Worm (Caenorhabditis elegans): ENCODE data around the gene B0454.5.

Gene B0454.5

DNA sequence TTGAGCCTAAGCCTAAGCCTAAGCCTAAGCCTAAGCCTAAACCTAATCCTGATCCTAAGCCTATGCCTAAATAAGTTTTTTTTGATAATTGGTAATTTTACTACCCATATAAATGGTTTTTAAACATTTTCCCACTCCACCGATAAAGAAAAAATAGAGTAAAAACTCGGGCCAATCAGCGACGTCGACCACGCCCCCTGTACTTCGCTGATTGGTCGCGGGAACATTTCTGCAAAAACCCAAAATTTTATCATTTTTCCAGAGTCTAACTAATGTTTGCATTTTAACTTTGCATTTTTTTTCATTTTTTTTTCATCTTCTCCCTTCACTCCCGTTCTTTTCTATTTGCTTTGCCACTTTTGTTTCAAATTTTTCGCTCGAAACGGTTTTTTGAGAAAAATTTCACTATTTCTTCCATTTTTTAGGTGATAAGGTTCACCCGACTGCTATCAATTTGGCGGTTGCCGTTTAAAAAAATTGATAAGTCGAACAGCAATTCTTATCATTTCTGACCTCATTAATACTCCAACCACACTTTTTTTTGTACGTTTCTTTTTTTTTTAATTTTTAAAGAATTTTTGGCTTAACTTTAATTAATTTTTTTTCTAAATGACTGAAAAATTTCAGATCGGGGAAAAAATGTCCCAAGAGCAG lies 24.3 kb upstream of the B0454.5 start, which contains the start of gene C41H7.2:
TSS of gene C41H7.2 (plus strand) at position 622 of the 654 bp plus-strand sequence.
- TF ChIP-seq sea-1 (GFP tag; conservative IDR thresholded peaks at IDR 0.05) (no peak), flt-1 (GFP tag; IDR thresholded peaks at IDR 0.05) (no peak), ets-7 (tag; optimal IDR thresholded peaks at IDR 0.05) (no peak), tbx-11 (GFP tag; IDR thresholded peaks at IDR 0.05) (no peak), tra-4 (tag; optimal IDR thresholded peaks at IDR 0.05) (no peak), scrt-1 (GFP tag; IDR thresholded peaks at IDR 0.05) (no peak), hmbx-1 (tag; optimal IDR thresholded peaks at IDR 0.05) (no peak), ama-1 (optimal IDR thresholded peaks at IDR 0.05) (no peak), B0310.2 (tag; optimal IDR thresholded peaks at IDR 0.05) (no peak), ceh-36 (tag; optimal IDR thresholded peaks at IDR 0.05) (no peak), tbx-37 (GFP tag; conservative IDR thresholded peaks at IDR 0.05) (no peak), pes-1 (GFP tag; IDR thresholded peaks at IDR 0.05) (no peak), ceh-13 (GFP tag; optimal IDR thresholded peaks at IDR 0.05) (no peak), aly-1 (tag; optimal IDR thresholded peaks at IDR 0.05) (no peak), F13C5.2 (tag; optimal IDR thresholded peaks at IDR 0.05) (no peak), hnd-1 (tag; optimal IDR thresholded peaks at IDR 0.05) (no peak), hmg-4 (GFP tag; optimal IDR thresholded peaks at IDR 0.05) (no peak)

DNA sequence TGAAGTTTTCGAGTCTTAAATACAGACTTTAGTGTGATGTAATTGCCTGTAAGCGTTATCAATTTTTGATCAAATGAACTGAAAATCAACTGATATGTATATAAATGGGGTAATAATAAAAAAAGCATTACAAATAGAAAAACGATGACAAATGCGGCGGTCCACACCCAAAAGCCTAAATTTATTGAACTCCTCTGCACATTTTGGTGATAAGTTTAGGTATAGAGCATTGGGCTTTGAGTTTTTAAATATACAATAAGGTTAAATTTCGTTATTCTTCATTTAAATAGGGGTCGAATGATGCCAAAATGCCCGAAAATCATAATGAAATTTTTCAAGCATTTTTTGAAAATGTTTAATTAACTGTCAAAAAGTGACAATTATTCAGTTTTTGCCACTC lies 18.9 kb upstream of the B0454.5 start, which contains the start of gene clec-3:
TSS of gene clec-3 (minus strand) at position 101 of the 400 bp plus-strand sequence.
- TF ChIP-seq F13C5.2 (tag; optimal IDR thresholded peaks at IDR 0.05) (no peak), tbx-11 (GFP tag; IDR thresholded peaks at IDR 0.05) (no peak), B0310.2 (tag; optimal IDR thresholded peaks at IDR 0.05) (no peak), hnd-1 (tag; optimal IDR thresholded peaks at IDR 0.05) (no peak), pes-1 (GFP tag; IDR thresholded peaks at IDR 0.05) (no peak), ama-1 (optimal IDR thresholded peaks at IDR 0.05) (no peak), hmg-4 (GFP tag; optimal IDR thresholded peaks at IDR 0.05) (no peak), tbx-37 (GFP tag; conservative IDR thresholded peaks at IDR 0.05) (no peak), hmbx-1 (tag; optimal IDR thresholded peaks at IDR 0.05) (no peak), ets-7 (tag; optimal IDR thresholded peaks at IDR 0.05) (no peak), scrt-1 (GFP tag; IDR thresholded peaks at IDR 0.05) (no peak), ceh-36 (tag; optimal IDR thresholded peaks at IDR 0.05) (no peak), tra-4 (tag; optimal IDR thresholded peaks at IDR 0.05) (no peak), flt-1 (GFP tag; IDR thresholded peaks at IDR 0.05) (no peak), sea-1 (GFP tag; conservative IDR thresholded peaks at IDR 0.05) (no peak), ceh-13 (GFP tag; optimal IDR thresholded peaks at IDR 0.05) (no peak), aly-1 (tag; optimal IDR thresholded peaks at IDR 0.05) (no peak)

DNA sequence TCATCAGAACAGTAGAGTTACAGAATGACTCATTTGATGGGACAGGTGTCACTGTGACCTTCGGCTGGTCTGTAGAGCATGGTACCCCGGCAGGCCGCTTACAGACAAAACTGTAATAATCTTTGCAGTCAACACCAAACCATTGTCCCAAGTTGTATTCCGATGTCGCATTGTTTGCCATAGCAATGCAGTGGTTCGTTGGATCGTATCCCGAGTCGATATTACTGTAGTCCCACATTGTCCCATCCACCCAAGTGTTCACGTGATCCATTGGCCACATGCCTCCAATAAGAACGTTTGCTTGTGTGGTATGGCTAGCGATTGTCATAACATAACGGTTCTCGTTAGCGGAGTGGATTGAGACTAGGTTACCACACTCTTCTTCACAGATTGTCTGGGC lies 17.8 kb upstream of the B0454.5 start:
- TF ChIP-seq tbx-37 (GFP tag; conservative IDR thresholded peaks at IDR 0.05) (no peak), flt-1 (GFP tag; IDR thresholded peaks at IDR 0.05) (no peak), aly-1 (tag; optimal IDR thresholded peaks at IDR 0.05) (no peak), ama-1 (optimal IDR thresholded peaks at IDR 0.05) (no peak), scrt-1 (GFP tag; IDR thresholded peaks at IDR 0.05) (no peak), ceh-36 (tag; optimal IDR thresholded peaks at IDR 0.05) (no peak)

DNA sequence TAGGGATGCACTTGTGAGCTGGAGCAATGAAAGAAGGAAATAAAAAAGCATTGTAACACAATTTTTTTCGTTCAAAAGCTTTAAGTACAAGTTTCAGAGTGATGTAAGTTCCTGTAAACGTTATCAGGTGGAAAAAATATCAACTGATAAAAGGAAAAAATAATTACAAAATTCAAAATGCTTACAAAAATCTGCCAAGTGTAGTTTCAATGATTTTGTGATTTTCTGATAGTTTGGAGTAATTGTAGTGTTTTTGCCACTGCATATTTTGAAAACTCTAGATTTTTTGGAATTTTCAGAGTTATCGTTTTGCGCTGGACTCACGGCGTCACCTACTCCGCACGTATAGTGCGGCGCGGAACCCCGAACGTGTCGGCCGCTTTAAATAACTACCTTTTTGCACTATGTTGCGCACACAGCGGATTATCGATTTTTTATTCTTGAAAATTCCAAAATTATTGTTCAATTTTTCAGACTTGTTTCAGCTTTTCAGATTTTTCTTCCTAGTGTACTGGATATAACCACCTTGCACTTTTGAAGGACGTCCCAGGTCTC lies 15.2 kb upstream of the B0454.5 start, which contains the start of gene clec-2:
TSS of gene clec-2 (minus strand) at position 51 of the 555 bp plus-strand sequence.
- TF ChIP-seq tbx-37 (GFP tag; conservative IDR thresholded peaks at IDR 0.05) (no peak), flt-1 (GFP tag; IDR thresholded peaks at IDR 0.05) (no peak), hmg-4 (GFP tag; optimal IDR thresholded peaks at IDR 0.05) (no peak), ets-7 (tag; optimal IDR thresholded peaks at IDR 0.05) (no peak), aly-1 (tag; optimal IDR thresholded peaks at IDR 0.05) (no peak), tbx-11 (GFP tag; IDR thresholded peaks at IDR 0.05) (no peak), sea-1 (GFP tag; conservative IDR thresholded peaks at IDR 0.05) (no peak), ceh-13 (GFP tag; optimal IDR thresholded peaks at IDR 0.05) (no peak), B0310.2 (tag; optimal IDR thresholded peaks at IDR 0.05) (no peak), ceh-36 (tag; optimal IDR thresholded peaks at IDR 0.05) (no peak), hnd-1 (tag; optimal IDR thresholded peaks at IDR 0.05) (no peak), tra-4 (tag; optimal IDR thresholded peaks at IDR 0.05) (no peak), pes-1 (GFP tag; IDR thresholded peaks at IDR 0.05) (no peak), F13C5.2 (tag; optimal IDR thresholded peaks at IDR 0.05) (no peak), hmbx-1 (tag; optimal IDR thresholded peaks at IDR 0.05) (no peak), ama-1 (optimal IDR thresholded peaks at IDR 0.05) (no peak)

DNA sequence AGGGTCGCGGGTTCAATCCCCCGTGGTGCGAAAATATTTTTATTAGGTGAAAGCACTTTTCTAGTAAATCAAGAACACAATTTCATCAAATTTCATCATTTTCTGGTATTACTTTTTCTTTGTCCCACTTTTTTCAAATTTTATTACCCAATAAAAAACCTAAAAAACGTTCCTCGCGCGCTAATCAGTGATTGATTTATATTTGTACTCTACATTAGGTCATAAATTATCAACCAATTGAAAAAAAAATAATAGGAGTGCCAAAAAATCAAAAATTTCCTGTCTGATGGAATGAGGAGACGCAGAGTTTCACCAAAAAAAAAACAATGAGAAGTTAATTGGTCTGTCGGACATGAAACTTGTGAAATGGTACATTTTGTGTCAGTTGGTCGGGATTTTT lies 14.0 kb upstream of the B0454.5 start:
- TF ChIP-seq B0310.2 (tag; optimal IDR thresholded peaks at IDR 0.05), result no peak
- no peak for TF ChIP-seq hmg-4 (GFP tag; optimal IDR thresholded peaks at IDR 0.05)
- no peak for TF ChIP-seq hmbx-1 (tag; optimal IDR thresholded peaks at IDR 0.05)
- no peak for TF ChIP-seq ets-7 (tag; optimal IDR thresholded peaks at IDR 0.05)
- no peak for TF ChIP-seq hnd-1 (tag; optimal IDR thresholded peaks at IDR 0.05)
- no peak for TF ChIP-seq scrt-1 (GFP tag; IDR thresholded peaks at IDR 0.05)

DNA sequence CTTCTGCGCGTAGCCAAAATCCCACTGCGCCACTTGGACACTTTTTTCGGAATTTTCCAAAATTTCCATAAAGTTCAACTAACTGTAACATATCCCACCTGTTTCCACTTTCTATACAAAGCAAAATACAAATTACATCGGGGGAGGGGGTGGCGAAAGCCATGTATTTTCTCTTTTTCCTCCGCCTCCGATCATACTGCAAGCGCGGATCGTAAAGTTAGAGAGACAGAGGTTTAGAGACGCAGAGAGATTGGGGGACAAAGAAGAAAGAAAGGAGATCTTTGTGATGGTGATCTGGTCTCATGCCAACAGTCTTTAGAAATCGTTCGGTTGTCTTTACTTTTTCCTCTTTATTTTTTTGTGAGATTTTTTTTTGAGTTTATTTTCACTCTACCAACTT lies 10.4 kb upstream of the B0454.5 start:
- TF ChIP-seq ceh-36 (tag; optimal IDR thresholded peaks at IDR 0.05), result no peak
- TF ChIP-seq ceh-13 (GFP tag; optimal IDR thresholded peaks at IDR 0.05), result no peak
- TF ChIP-seq hmbx-1 (tag; optimal IDR thresholded peaks at IDR 0.05), result no peak
- TF ChIP-seq B0310.2 (tag; optimal IDR thresholded peaks at IDR 0.05), result no peak
- TF ChIP-seq F13C5.2 (tag; optimal IDR thresholded peaks at IDR 0.05), result no peak
- no peak for TF ChIP-seq hnd-1 (tag; optimal IDR thresholded peaks at IDR 0.05)

DNA sequence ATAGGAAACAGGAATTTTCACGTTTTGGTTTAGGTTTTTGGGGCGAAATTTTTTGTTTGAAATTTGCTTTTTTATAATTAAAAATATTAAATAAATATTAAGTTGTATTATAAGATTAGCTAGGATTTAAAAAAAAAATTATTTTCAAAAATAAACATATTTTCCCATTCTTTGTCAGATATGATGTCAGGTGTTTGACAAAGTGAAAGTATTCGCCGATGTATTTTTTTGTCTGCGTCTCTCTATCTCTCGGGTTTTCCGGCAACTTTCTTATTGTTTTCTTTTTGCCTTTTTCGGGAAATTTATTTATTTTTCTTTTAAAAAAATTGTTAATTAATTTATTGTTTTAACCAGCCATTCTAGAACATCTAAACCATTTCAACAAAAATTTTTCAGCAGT lies 8.2 kb upstream of the B0454.5 start:
- TF ChIP-seq F13C5.2 (tag; optimal IDR thresholded peaks at IDR 0.05), result no peak
- TF ChIP-seq sea-1 (GFP tag; conservative IDR thresholded peaks at IDR 0.05), result no peak
- TF ChIP-seq ceh-36 (tag; optimal IDR thresholded peaks at IDR 0.05), result no peak
- TF ChIP-seq tbx-11 (GFP tag; IDR thresholded peaks at IDR 0.05), result no peak
- TF ChIP-seq tbx-37 (GFP tag; conservative IDR thresholded peaks at IDR 0.05), result no peak
- no peak for TF ChIP-seq flt-1 (GFP tag; IDR thresholded peaks at IDR 0.05)
- TF ChIP-seq ets-7 (tag; optimal IDR thresholded peaks at IDR 0.05), result no peak
- no peak for TF ChIP-seq ama-1 (optimal IDR thresholded peaks at IDR 0.05)
- TF ChIP-seq scrt-1 (GFP tag; IDR thresholded peaks at IDR 0.05), result no peak
- no peak for TF ChIP-seq hnd-1 (tag; optimal IDR thresholded peaks at IDR 0.05)
- no peak for TF ChIP-seq tra-4 (tag; optimal IDR thresholded peaks at IDR 0.05)
- no peak for TF ChIP-seq ceh-13 (GFP tag; optimal IDR thresholded peaks at IDR 0.05)
- no peak for TF ChIP-seq pes-1 (GFP tag; IDR thresholded peaks at IDR 0.05)
- no peak for TF ChIP-seq B0310.2 (tag; optimal IDR thresholded peaks at IDR 0.05)

All from whole organism, early embryonic.